Fruit fly (Drosophila melanogaster) whole organism, prepupa: Measurements from ENCODE around the gene Acbp3.

Experiments
- Blimp-1 ChIP-seq: fragments of 200-800 bp; sonication (Bioruptor generic); optimal IDR thresholded peaks from 3 replicates; lab custom pipeline; 2017; ENCODE audit warnings: missing biosample characterization, missing genetic modification characterization, mild to moderate bottlenecking, moderate library complexity, missing genetic modification reagents
- CG10631 ChIP-seq: fragments of 200-800 bp; sonication (Bioruptor generic); optimal IDR thresholded peaks from 2 replicates; lab custom pipeline; 2016; ENCODE audit warnings: missing biosample characterization, missing genetic modification characterization
- CG10669 ChIP-seq: fragments of 200-800 bp; sonication (Bioruptor generic); optimal IDR thresholded peaks from 3 replicates; lab custom pipeline; 2018; ENCODE audit warnings: missing biosample characterization, mild to moderate bottlenecking, missing genetic modification characterization, moderate library complexity
- CG11294 ChIP-seq: fragments of 200-800 bp; sonication (Bioruptor generic); IDR thresholded peaks from 2 replicates; pipeline ENCODE4 v1.3.6; 2022; ENCODE audit warnings: missing biosample characterization, missing genetic modification characterization
- CG11762 ChIP-seq: fragments of 200-800 bp; sonication (Bioruptor generic); optimal IDR thresholded peaks from 3 replicates; lab custom pipeline; 2016; ENCODE audit warnings: missing biosample characterization, missing genetic modification characterization; ENCODE audit not compliant: insufficient read depth
- CG15336 ChIP-seq: fragments of 200-800 bp; sonication (Bioruptor generic); IDR thresholded peaks from 2 replicates; pipeline ENCODE4 v1.3.6; 2022; ENCODE audit warnings: missing biosample characterization, missing genetic modification characterization
- CG16779 ChIP-seq: fragments of 200-800 bp; sonication (Bioruptor generic); optimal IDR thresholded peaks from 3 replicates; lab custom pipeline; 2017; ENCODE audit warnings: missing biosample characterization, mild to moderate bottlenecking, missing genetic modification characterization
- CG3032 ChIP-seq: fragments of 200-800 bp; optimal IDR thresholded peaks from 2 replicates; lab custom pipeline; 2019; ENCODE audit warnings: missing biosample characterization, mild to moderate bottlenecking, missing genetic modification characterization, moderate library complexity
- CG34406 ChIP-seq: fragments of 200-800 bp; sonication (Bioruptor generic); optimal IDR thresholded peaks from 3 replicates; lab custom pipeline; 2016; ENCODE audit warnings: missing biosample characterization, missing genetic modification characterization
- CG6163 ChIP-seq: fragments of 200-800 bp; sonication (Bioruptor generic); IDR thresholded peaks from 3 replicates; pipeline ENCODE4 v1.3.6; 2022; ENCODE audit warnings: missing biosample characterization, missing genetic modification characterization
- CG6276 ChIP-seq: fragments of 200-800 bp; sonication (Bioruptor generic); optimal IDR thresholded peaks from 2 replicates; lab custom pipeline; 2017; ENCODE audit warnings: missing biosample characterization, mild to moderate bottlenecking, missing genetic modification characterization
- CG6792 ChIP-seq: fragments of 200-800 bp; sonication (Bioruptor generic); optimal IDR thresholded peaks from 3 replicates; lab custom pipeline; 2016; ENCODE audit warnings: missing biosample characterization, missing genetic modification characterization
- CG6854 ChIP-seq: fragments of 200-800 bp; sonication (Bioruptor generic); optimal IDR thresholded peaks from 2 replicates; lab custom pipeline; 2017; ENCODE audit warnings: missing biosample characterization, mild to moderate bottlenecking, missing genetic modification characterization
- CG7368 ChIP-seq: fragments of 200-800 bp; sonication (Bioruptor generic); optimal IDR thresholded peaks from 3 replicates; lab custom pipeline; 2016; ENCODE audit warnings: missing biosample characterization, missing genetic modification characterization
- CG8319 ChIP-seq: fragments of 200-800 bp; sonication (Bioruptor generic); optimal IDR thresholded peaks from 3 replicates; lab custom pipeline; 2016; ENCODE audit warnings: missing biosample characterization, missing genetic modification characterization
- CG8632 ChIP-seq: fragments of 200-800 bp; sonication (Bioruptor generic); optimal IDR thresholded peaks from 3 replicates; lab custom pipeline; 2016; ENCODE audit warnings: missing biosample characterization, missing genetic modification characterization
- CG9139 ChIP-seq: fragments of 200-800 bp; sonication (Bioruptor generic); optimal IDR thresholded peaks from 3 replicates; lab custom pipeline; 2017; ENCODE audit warnings: missing biosample characterization, mild to moderate bottlenecking, missing genetic modification characterization
- Eip78C ChIP-seq: fragments of 200-800 bp; sonication (Bioruptor generic); peaks from one replicate; lab custom pipeline; 2016; ENCODE audit warnings: missing biosample characterization, missing genetic modification characterization
- Eip93F ChIP-seq: fragments of 200-800 bp; sonication (Bioruptor generic); optimal IDR thresholded peaks from 2 replicates; lab custom pipeline; 2016; ENCODE audit warnings: missing biosample characterization, mild to moderate bottlenecking, missing genetic modification characterization
- Ets21C ChIP-seq: fragments of 200-800 bp; sonication (Bioruptor generic); optimal IDR thresholded peaks from 3 replicates; lab custom pipeline; 2016; ENCODE audit warnings: missing biosample characterization, missing genetic modification characterization
- Ets96B ChIP-seq: fragments of 200-800 bp; optimal IDR thresholded peaks from 2 replicates; lab custom pipeline; 2019; ENCODE audit warnings: missing biosample characterization, mild to moderate bottlenecking, missing genetic modification characterization, moderate library complexity
- Gug ChIP-seq: fragments of 200-800 bp; sonication (Bioruptor generic); IDR thresholded peaks from 2 replicates; pipeline ENCODE4 v1.3.6; 2022; ENCODE audit warnings: missing biosample characterization, missing genetic modification characterization
- Hr38 ChIP-seq: sonication (Bioruptor generic); optimal IDR thresholded peaks from 2 replicates; lab custom pipeline; 2016; ENCODE audit warnings: missing biosample characterization, missing genetic modification characterization
- Hr4 ChIP-seq: fragments of 200-800 bp; sonication (Bioruptor generic); optimal IDR thresholded peaks from 3 replicates; lab custom pipeline; 2016; ENCODE audit warnings: missing biosample characterization, missing genetic modification characterization
- Lpt ChIP-seq: fragments of 200-800 bp; sonication (Bioruptor generic); optimal IDR thresholded peaks from 3 replicates; lab custom pipeline; 2016; ENCODE audit warnings: missing biosample characterization, missing genetic modification characterization
- Met ChIP-seq: fragments of 200-800 bp; sonication (Bioruptor generic); optimal IDR thresholded peaks from 3 replicates; lab custom pipeline; 2016; ENCODE audit warnings: missing biosample characterization, missing genetic modification characterization
- Smox ChIP-seq: fragments of 200-800 bp; sonication (Bioruptor generic); optimal IDR thresholded peaks from 3 replicates; lab custom pipeline; 2016; ENCODE audit warnings: missing biosample characterization, missing genetic modification characterization
- Sox102F ChIP-seq: fragments of 200-800 bp; sonication (Bioruptor generic); optimal IDR thresholded peaks from 2 replicates; lab custom pipeline; 2016; ENCODE audit warnings: missing biosample characterization, mild to moderate bottlenecking, missing genetic modification characterization
- achi ChIP-seq: fragments of 200-800 bp; sonication (Bioruptor generic); optimal IDR thresholded peaks from 3 replicates; lab custom pipeline; 2016; ENCODE audit warnings: missing biosample characterization, missing genetic modification characterization
- acj6 ChIP-seq: fragments of 200-800 bp; sonication (Bioruptor generic); optimal IDR thresholded peaks from 3 replicates; lab custom pipeline; 2016; ENCODE audit warnings: missing biosample characterization, missing genetic modification characterization
- dac ChIP-seq: fragments of 200-800 bp; sonication (Bioruptor generic); optimal IDR thresholded peaks from 2 replicates; lab custom pipeline; 2017; ENCODE audit warnings: missing biosample characterization, mild to moderate bottlenecking, missing genetic modification characterization
- dsx ChIP-seq: fragments of 200-800 bp; optimal IDR thresholded peaks from 3 replicates; lab custom pipeline; 2019; ENCODE audit warnings: missing biosample characterization, mild to moderate bottlenecking, missing genetic modification characterization, moderate library complexity; ENCODE audit not compliant: poor library complexity, severe bottlenecking
- eg ChIP-seq: fragments of 200-800 bp; sonication (Bioruptor generic); IDR thresholded peaks from 3 replicates; pipeline ENCODE4 v1.3.6; 2022; ENCODE audit warnings: missing biosample characterization, missing genetic modification characterization
- esn ChIP-seq: fragments of 200-800 bp; sonication (Bioruptor generic); optimal IDR thresholded peaks from 2 replicates; lab custom pipeline; 2016; ENCODE audit warnings: missing biosample characterization, mild to moderate bottlenecking, missing genetic modification characterization, moderate library complexity
- fd59A ChIP-seq: fragments of 200-800 bp; sonication (Bioruptor generic); optimal IDR thresholded peaks from 2 replicates; lab custom pipeline; 2017; ENCODE audit warnings: missing biosample characterization, mild to moderate bottlenecking, missing genetic modification characterization, missing genetic modification reagents
- fd85E ChIP-seq: fragments of 200-800 bp; sonication (Bioruptor generic); optimal IDR thresholded peaks from 3 replicates; lab custom pipeline; 2016; ENCODE audit warnings: missing biosample characterization, missing genetic modification characterization
- fkh ChIP-seq: fragments of 200-800 bp; sonication (Bioruptor generic); optimal IDR thresholded peaks from 3 replicates; lab custom pipeline; 2017; ENCODE audit warnings: missing biosample characterization, mild to moderate bottlenecking, missing genetic modification characterization, moderate library complexity
- lz ChIP-seq: fragments of 200-800 bp; sonication (Bioruptor generic); optimal IDR thresholded peaks from 3 replicates; lab custom pipeline; 2016; ENCODE audit warnings: missing biosample characterization, missing genetic modification characterization
- net ChIP-seq: fragments of 200-800 bp; sonication (Bioruptor generic); optimal IDR thresholded peaks from 3 replicates; lab custom pipeline; 2016; ENCODE audit warnings: missing biosample characterization, missing genetic modification characterization
- pdm3 ChIP-seq: fragments of 200-800 bp; sonication (Bioruptor generic); optimal IDR thresholded peaks from 3 replicates; lab custom pipeline; 2016; ENCODE audit warnings: missing biosample characterization, missing genetic modification characterization
- salr ChIP-seq, 2 experiments: fragments of 200-800 bp; sonication (Bioruptor generic); optimal IDR thresholded peaks; 3 replicates each; lab custom pipeline; 2016 to 2018; ENCODE audit warnings: missing biosample characterization in 2 of 2, missing genetic modification characterization in 2 of 2, mild to moderate bottlenecking in 1 of 2
- spab ChIP-seq: fragments of 200-800 bp; sonication (Bioruptor generic); optimal IDR thresholded peaks from 2 replicates; lab custom pipeline; 2017; ENCODE audit warnings: missing biosample characterization, mild to moderate bottlenecking, missing genetic modification characterization, missing genetic modification reagents
- ss ChIP-seq, 2 experiments: fragments of 200-800 bp; sonication (Bioruptor generic); optimal IDR thresholded peaks; 2 replicates in 1 of 2; 3 replicates in 1 of 2; lab custom pipeline; 2017 to 2018; ENCODE audit warnings: mild to moderate bottlenecking in 2 of 2, missing biosample characterization in 2 of 2, missing genetic modification characterization in 2 of 2, moderate library complexity in 1 of 2
- svp ChIP-seq: fragments of 200-800 bp; sonication (Bioruptor generic); peaks from one replicate; lab custom pipeline; 2016; ENCODE audit warnings: missing biosample characterization, missing genetic modification characterization
- vri ChIP-seq: fragments of 200-800 bp; sonication (Bioruptor generic); optimal IDR thresholded peaks from 3 replicates; lab custom pipeline; 2016; ENCODE audit warnings: missing biosample characterization, mild to moderate bottlenecking, missing genetic modification characterization

The Acbp3 gene

DNA sequence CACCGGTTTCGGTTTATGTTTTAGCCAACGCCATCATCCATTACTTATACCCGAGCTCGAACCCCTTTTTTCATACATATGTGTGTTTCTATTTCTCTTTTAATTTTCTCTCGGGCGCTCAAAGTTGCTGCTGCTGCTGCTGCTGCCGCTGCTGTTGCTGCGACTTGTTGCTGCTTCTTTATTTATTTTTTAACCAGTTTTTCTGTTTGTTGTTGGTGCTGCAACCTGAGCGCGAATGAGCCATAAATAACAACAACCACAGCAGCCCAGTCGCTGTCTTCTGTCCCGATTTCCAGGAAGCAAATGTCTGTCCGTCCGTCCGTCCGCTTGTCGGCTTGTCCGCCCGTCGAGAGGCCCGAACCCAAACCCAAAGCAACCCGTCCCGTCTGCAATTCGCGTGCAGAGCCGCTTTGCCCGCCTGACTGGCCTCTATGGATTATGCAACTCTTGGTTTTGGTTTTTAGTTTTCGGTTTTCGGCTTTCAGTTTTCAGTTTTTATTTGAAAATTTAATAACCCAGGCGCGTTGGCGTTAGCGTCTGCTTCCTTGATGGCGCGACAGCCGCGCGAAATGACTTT is 7.0 kb downstream of the Acbp3 start:
- 0 out of 3 replicates have a peak, but pooled peaks have one; percentile 37 for TF ChIP-seq CG6163 (GFP tag; lab: Robert Waterston, UW)
- no peak for TF ChIP-seq Sox102F (GFP tag; lab: Kevin White, UChicago)
- no peak for TF ChIP-seq CG10631 (GFP tag; lab: Kevin White, UChicago)
- no peak for TF ChIP-seq lz
- no peak for TF ChIP-seq pdm3
- no peak for TF ChIP-seq CG8319
- TF ChIP-seq vri (GFP tag; lab: Kevin White, UChicago) = peak; percentile 88
- no peak for TF ChIP-seq Ets21C (GFP tag; lab: Kevin White, UChicago)
- TF ChIP-seq CG6792 (GFP tag; lab: Kevin White, UChicago) = no peak
- TF ChIP-seq CG6854 (GFP tag; lab: Kevin White, UChicago) = peak; percentile 51
- TF ChIP-seq Hr38 = no peak
- TF ChIP-seq Blimp-1 = no peak
- TF ChIP-seq fkh (GFP tag; lab: Kevin White, UChicago) = no peak
- no peak for TF ChIP-seq Gug (GFP tag; lab: Robert Waterston, UW)
- no peak for TF ChIP-seq CG8632 (GFP tag; lab: Kevin White, UChicago)
- TF ChIP-seq CG7368 (GFP tag; lab: Kevin White, UChicago) = no peak
- no peak for TF ChIP-seq CG10669 (GFP tag; lab: Kevin White, UChicago)
- TF ChIP-seq ss (GFP tag; optimal IDR thresholded peaks at IDR 0.05; lab: Kevin White, UChicago) = peak in 1 of 2 experiments; percentile 57
- TF ChIP-seq svp (GFP tag; lab: Kevin White, UChicago) = no peak
- TF ChIP-seq dsx (GFP tag; lab: Kevin White, UChicago) = peak; percentile 17
- TF ChIP-seq Lpt (GFP tag; lab: Kevin White, UChicago) = peak; percentile 47
- TF ChIP-seq CG11294 (GFP tag; lab: Robert Waterston, UW) = no peak
- 0 out of 3 replicates have a peak, but pooled peaks have one; percentile 18 for TF ChIP-seq eg (GFP tag; lab: Robert Waterston, UW)
- no peak for TF ChIP-seq achi (GFP tag; lab: Kevin White, UChicago)
- TF ChIP-seq net = no peak
- TF ChIP-seq spab = no peak
- TF ChIP-seq, all 60 proteins: peak for 7

DNA sequence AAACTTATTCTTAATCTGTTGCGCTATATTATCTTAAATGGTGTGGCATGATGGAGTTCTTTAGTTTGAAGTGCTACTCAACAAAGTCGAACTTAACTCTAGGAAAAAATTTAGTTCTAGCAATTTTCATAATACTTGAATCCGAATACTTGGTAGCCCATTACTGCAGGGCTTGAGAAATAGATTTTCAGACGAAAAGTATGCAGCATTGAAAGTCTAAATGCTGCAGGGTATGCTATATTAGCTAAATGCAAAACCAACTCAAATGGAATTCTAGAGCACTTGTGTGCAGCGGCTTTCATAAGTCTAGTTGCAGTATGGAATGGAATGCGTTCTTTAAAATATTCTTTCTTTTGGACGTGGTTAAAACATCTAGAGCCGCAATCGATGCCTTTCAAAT is 12.6 kb downstream of the Acbp3 start:
- TF ChIP-seq Met (no peak), Ets96B (no peak), CG3032 (tag; lab: Kevin White, UChicago) (no peak), acj6 (GFP tag; lab: Kevin White, UChicago) (no peak)

DNA sequence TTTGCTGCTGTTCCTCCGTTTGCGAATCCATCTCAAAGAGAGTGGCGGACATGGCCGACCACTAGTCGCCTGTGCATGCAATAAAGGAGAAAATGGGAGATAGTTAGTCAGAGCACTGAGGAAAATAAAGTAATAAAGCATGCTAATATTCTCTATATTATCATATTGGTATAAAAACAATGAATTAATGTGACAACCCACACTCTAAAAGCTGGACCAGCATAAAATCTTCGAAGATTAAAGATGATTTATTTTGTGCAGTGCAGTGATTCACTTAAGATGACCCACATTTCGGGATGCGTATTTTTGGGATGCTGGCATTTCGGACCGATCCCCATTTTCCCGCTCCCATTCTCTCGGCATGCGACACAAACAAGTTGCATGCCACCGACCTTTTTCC is 17.1 kb downstream of the Acbp3 start:
- TF ChIP-seq vri (GFP tag; lab: Kevin White, UChicago) (no peak), CG8319 (no peak), CG9139 (GFP tag; lab: Kevin White, UChicago) (no peak), net (peak; percentile 3), CG16779 (tag; lab: Kevin White, UChicago) (no peak), ss (GFP tag; optimal IDR thresholded peaks at IDR 0.05; lab: Kevin White, UChicago) (no peak), fkh (GFP tag; lab: Kevin White, UChicago) (no peak), CG11762 (GFP tag; lab: Kevin White, UChicago) (no peak), Ets96B (no peak), CG6276 (peak; percentile 62), Lpt (GFP tag; lab: Kevin White, UChicago) (peak; percentile 30), salr (GFP tag; optimal IDR thresholded peaks at IDR 0.05; lab: Kevin White, UChicago) (no peak), CG7368 (GFP tag; lab: Kevin White, UChicago) (no peak), Smox (GFP tag; lab: Kevin White, UChicago) (no peak), Hr38 (no peak), Eip78C (GFP tag; lab: Kevin White, UChicago) (peak; percentile 80), CG15336 (GFP tag; lab: Robert Waterston, UW) (peak; percentile 64), Eip93F (GFP tag; lab: Kevin White, UChicago) (no peak), fd85E (GFP tag; lab: Kevin White, UChicago) (no peak), Ets21C (GFP tag; lab: Kevin White, UChicago) (no peak), fd59A (no peak), CG8632 (GFP tag; lab: Kevin White, UChicago) (no peak), Gug (GFP tag; lab: Robert Waterston, UW) (no peak), esn (GFP tag; lab: Kevin White, UChicago) (no peak), Met (no peak), CG34406 (GFP tag; lab: Kevin White, UChicago) (no peak), lz (no peak), dac (no peak), Sox102F (GFP tag; lab: Kevin White, UChicago) (no peak), Hr4 (GFP tag; lab: Kevin White, UChicago) (peak; percentile 66), dsx (GFP tag; lab: Kevin White, UChicago) (no peak), CG10631 (GFP tag; lab: Kevin White, UChicago) (no peak), CG3032 (tag; lab: Kevin White, UChicago) (no peak)
